In the genomic region with DNA sequence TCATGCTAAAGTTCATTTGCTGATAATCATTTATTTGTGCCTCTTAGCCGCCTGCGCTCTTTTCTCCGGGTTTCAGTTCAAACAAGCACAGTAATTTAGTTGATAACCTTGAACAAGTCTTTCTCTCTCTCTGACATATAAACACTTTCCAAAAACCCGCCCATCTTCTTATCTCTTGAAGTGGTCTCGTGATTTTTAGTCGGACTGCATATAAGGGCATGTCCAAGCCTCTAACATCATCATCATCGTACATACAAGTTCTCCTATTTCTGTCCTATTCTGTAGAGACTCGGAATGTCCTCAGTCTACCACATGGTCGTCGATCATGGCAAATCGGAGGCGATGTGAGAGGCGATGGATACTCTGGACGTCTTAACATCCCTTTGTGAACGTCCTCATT, we compare ENCODE assay signal across 5 worm cellular contexts.
A peak's percentile ranks its signal among the peaks of the same experiment; 100 is the strongest.
TF ChIP-seq lines count a peak whose summit lies in the region.

A gene (plus strand): TSS at position 235 of the 400 bp plus-strand sequence.

TF ChIP-seq in whole organism, L1 larva, 84 proteins besides CTCF, POLR2A, EP300 and RAD21 (continued from another document and continues in another):
- peak in 1 of 2 experiments; percentile 74 for TF ChIP-seq mdl-1 (tag; optimal IDR thresholded peaks at IDR 0.05; lab: Kevin White, UChicago)
- no peak for TF ChIP-seq dsc-1 (tag; optimal IDR thresholded peaks at IDR 0.05; lab: Kevin White, UChicago)
- peak in 5 of 6 experiments; percentile 25 to 88 (median 66) for TF ChIP-seq elt-3 (tag; optimal IDR thresholded peaks at IDR 0.05; lab: Kevin White, UChicago)
- TF ChIP-seq snu-23 (GFP tag; optimal IDR thresholded peaks at IDR 0.05; lab: Kevin White, UChicago), result peak; percentile 57
- peak; percentile 65 for TF ChIP-seq grh-1 (GFP tag; IDR thresholded peaks at IDR 0.05; lab: Robert Waterston, UW)
- no peak for TF ChIP-seq ztf-4 (tag; optimal IDR thresholded peaks at IDR 0.05; lab: Kevin White, UChicago)
- TF ChIP-seq tlp-1 (tag; optimal IDR thresholded peaks at IDR 0.05; lab: Kevin White, UChicago), result no peak
- TF ChIP-seq hlh-4 (tag; optimal IDR thresholded peaks at IDR 0.05; lab: Kevin White, UChicago), result no peak
- TF ChIP-seq isw-1 (GFP tag; IDR thresholded peaks at IDR 0.05; lab: Robert Waterston, UW), result no peak
- no peak for TF ChIP-seq fos-1 (tag; optimal IDR thresholded peaks at IDR 0.05; lab: Kevin White, UChicago)
- no peak for TF ChIP-seq efl-1 (optimal IDR thresholded peaks at IDR 0.05; lab: Kevin White, UChicago)
- TF ChIP-seq efl-1 (GFP tag; optimal IDR thresholded peaks at IDR 0.05 in 1 of 2; lab: Kevin White, UChicago), result peak in 1 of 2 experiments; percentile 71
- TF ChIP-seq zag-1 (tag; optimal IDR thresholded peaks at IDR 0.05; lab: Kevin White, UChicago), result no peak
- no peak for TF ChIP-seq vab-15 (tag; optimal IDR thresholded peaks at IDR 0.05; lab: Kevin White, UChicago)
- peak; percentile 25 for TF ChIP-seq nhr-77 (tag; optimal IDR thresholded peaks at IDR 0.05; lab: Kevin White, UChicago)
- peak; percentile 68 for TF ChIP-seq unc-130 (tag; optimal IDR thresholded peaks at IDR 0.05; lab: Kevin White, UChicago)
- no peak for TF ChIP-seq rnt-1 (tag; optimal IDR thresholded peaks at IDR 0.05; lab: Kevin White, UChicago)
- TF ChIP-seq swsn-7 (tag; optimal IDR thresholded peaks at IDR 0.05; lab: Kevin White, UChicago), result no peak
- TF ChIP-seq nhr-71 (tag; optimal IDR thresholded peaks at IDR 0.05; lab: Kevin White, UChicago), result peak; percentile 75
- TF ChIP-seq pag-3 (tag; optimal IDR thresholded peaks at IDR 0.05; lab: Kevin White, UChicago; ENCODE audit: borderline replicate concordance, insufficient read depth), result no peak
- TF ChIP-seq lin-14 (GFP tag; optimal IDR thresholded peaks at IDR 0.05; lab: Kevin White, UChicago), result peak; percentile 69
- peak; percentile 95 for TF ChIP-seq elt-2 (tag; optimal IDR thresholded peaks at IDR 0.05; lab: Kevin White, UChicago)
- TF ChIP-seq C04F5.9 (tag; optimal IDR thresholded peaks at IDR 0.05; lab: Kevin White, UChicago), result no peak
- TF ChIP-seq nhr-20 (tag; optimal IDR thresholded peaks at IDR 0.05; lab: Kevin White, UChicago), result peak; percentile 76
- peak; percentile 55 for TF ChIP-seq jun-1 (tag; optimal IDR thresholded peaks at IDR 0.05; lab: Kevin White, UChicago)

TF ChIP-seq in whole organism, L2 larva, 48 proteins besides CTCF, POLR2A, EP300 and RAD21 (continued from another document and continues in another):
- no peak for TF ChIP-seq unc-39 (tag; optimal IDR thresholded peaks at IDR 0.05; lab: Kevin White, UChicago)
- TF ChIP-seq zag-1 (tag; optimal IDR thresholded peaks at IDR 0.05; lab: Kevin White, UChicago), result no peak
- no peak for TF ChIP-seq Y55F3AM.14 (GFP tag; optimal IDR thresholded peaks at IDR 0.05; lab: Kevin White, UChicago)
- no peak for TF ChIP-seq elt-1 (tag; optimal IDR thresholded peaks at IDR 0.05; lab: Kevin White, UChicago)
- no peak for TF ChIP-seq unc-55 (GFP tag; optimal IDR thresholded peaks at IDR 0.05; lab: Kevin White, UChicago)
- no peak for TF ChIP-seq nhr-12 (tag; optimal IDR thresholded peaks at IDR 0.05; lab: Kevin White, UChicago)
- TF ChIP-seq ztf-4 (tag; optimal IDR thresholded peaks at IDR 0.05; lab: Kevin White, UChicago), result no peak
- TF ChIP-seq ZK546.5 (tag; optimal IDR thresholded peaks at IDR 0.05; lab: Kevin White, UChicago), result no peak
- TF ChIP-seq egl-27 (tag; optimal IDR thresholded peaks at IDR 0.05; lab: Kevin White, UChicago), result peak; percentile 0
- TF ChIP-seq sem-4 (tag; optimal IDR thresholded peaks at IDR 0.05; lab: Kevin White, UChicago), result no peak
- peak; percentile 78 for TF ChIP-seq fos-1 (tag; optimal IDR thresholded peaks at IDR 0.05; lab: Kevin White, UChicago)
- TF ChIP-seq gmeb-1 (tag; optimal IDR thresholded peaks at IDR 0.05; lab: Kevin White, UChicago), result peak; percentile 70
- TF ChIP-seq snpc-4 (tag; optimal IDR thresholded peaks at IDR 0.05; lab: Kevin White, UChicago), result no peak
- peak; percentile 94 for TF ChIP-seq sma-9 (GFP tag; optimal IDR thresholded peaks at IDR 0.05; lab: Kevin White, UChicago)
- TF ChIP-seq sma-9 (tag; optimal IDR thresholded peaks at IDR 0.05; lab: Kevin White, UChicago), result no peak
- peak in 1 of 2 experiments; percentile 67 for TF ChIP-seq mdl-1 (tag; optimal IDR thresholded peaks at IDR 0.05; lab: Kevin White, UChicago)
- no peak for TF ChIP-seq nhr-10 (tag; optimal IDR thresholded peaks at IDR 0.05; lab: Kevin White, UChicago)
- no peak for TF ChIP-seq unc-62 (GFP tag; optimal IDR thresholded peaks at IDR 0.05; lab: Kevin White, UChicago)
- no peak for TF ChIP-seq peb-1 (tag; optimal IDR thresholded peaks at IDR 0.05; lab: Kevin White, UChicago)
- TF ChIP-seq lin-13 (GFP tag; optimal IDR thresholded peaks at IDR 0.05; lab: Kevin White, UChicago), result no peak
- no peak for TF ChIP-seq nhr-237 (tag; optimal IDR thresholded peaks at IDR 0.05; lab: Kevin White, UChicago)
- peak; percentile 85 for TF ChIP-seq nhr-21 (tag; optimal IDR thresholded peaks at IDR 0.05; lab: Kevin White, UChicago)
- no peak for TF ChIP-seq lin-39 (tag; optimal IDR thresholded peaks at IDR 0.05; lab: Kevin White, UChicago)
- TF ChIP-seq nhr-77 (tag; optimal IDR thresholded peaks at IDR 0.05; lab: Kevin White, UChicago), result peak; percentile 22
- no peak for TF ChIP-seq C34F6.9 (tag; optimal IDR thresholded peaks at IDR 0.05; lab: Kevin White, UChicago)
- no peak for TF ChIP-seq mbf-1 (tag; optimal IDR thresholded peaks at IDR 0.05; lab: Kevin White, UChicago)
- TF ChIP-seq ztf-11 (tag; optimal IDR thresholded peaks at IDR 0.05; lab: Kevin White, UChicago), result no peak
- peak; percentile 12 for TF ChIP-seq skn-1 (tag; optimal IDR thresholded peaks at IDR 0.05; lab: Kevin White, UChicago)

TF ChIP-seq in whole organism, L3 larva, 47 proteins besides CTCF, POLR2A, EP300 and RAD21 (continued from another document):
- TF ChIP-seq lsy-12 (tag; optimal IDR thresholded peaks at IDR 0.05; lab: Kevin White, UChicago) (peak; percentile 32), egl-27 (tag; optimal IDR thresholded peaks at IDR 0.05; lab: Kevin White, UChicago) (peak; percentile 37), ceh-28 (tag; optimal IDR thresholded peaks at IDR 0.05; lab: Kevin White, UChicago) (peak; percentile 22), nfya-1 (tag; optimal IDR thresholded peaks at IDR 0.05; lab: Kevin White, UChicago; ENCODE audit: insufficient read depth) (peak; percentile 16)

TF ChIP-seq in whole organism, L4 larva, 104 proteins besides CTCF, POLR2A, EP300 and RAD21 (continued from another document and continues in another):
- no peak for TF ChIP-seq lir-3 (tag; optimal IDR thresholded peaks at IDR 0.05; lab: Kevin White, UChicago)
- TF ChIP-seq lin-15B (tag; optimal IDR thresholded peaks at IDR 0.05; lab: Kevin White, UChicago), result no peak
- TF ChIP-seq ceh-28 (tag; optimal IDR thresholded peaks at IDR 0.05; lab: Kevin White, UChicago), result no peak
- no peak for TF ChIP-seq Y48G9A.11 (GFP tag; IDR thresholded peaks at IDR 0.05; lab: Robert Waterston, UW)
- TF ChIP-seq arid-1 (GFP tag; conservative IDR thresholded peaks at IDR 0.05; lab: Robert Waterston, UW), result no peak
- no peak for TF ChIP-seq spr-1 (tag; optimal IDR thresholded peaks at IDR 0.05; lab: Kevin White, UChicago)
- TF ChIP-seq zfp-3 (GFP tag; conservative IDR thresholded peaks at IDR 0.05; lab: Robert Waterston, UW), result no peak
- TF ChIP-seq nhr-48 (tag; optimal IDR thresholded peaks at IDR 0.05; lab: Kevin White, UChicago), result peak; percentile 87
- TF ChIP-seq unc-130 (GFP tag; optimal IDR thresholded peaks at IDR 0.05; lab: Kevin White, UChicago), result no peak
- no peak for TF ChIP-seq ceh-62 (tag; optimal IDR thresholded peaks at IDR 0.05; lab: Kevin White, UChicago)
- peak in 1 of 2 experiments; percentile 5 for TF ChIP-seq hif-1 (tag; optimal IDR thresholded peaks at IDR 0.05; lab: Kevin White, UChicago)
- peak in 1 of 2 experiments; percentile 48 for TF ChIP-seq daf-16 (GFP tag; optimal IDR thresholded peaks at IDR 0.05; lab: Kevin White, UChicago)
- peak; percentile 98 for TF ChIP-seq daf-16 (tag; optimal IDR thresholded peaks at IDR 0.05; lab: Kevin White, UChicago)
- no peak for TF ChIP-seq dmd-8 (GFP tag; IDR thresholded peaks at IDR 0.05; lab: Robert Waterston, UW)
- TF ChIP-seq hlh-11 (tag; optimal IDR thresholded peaks at IDR 0.05; lab: Kevin White, UChicago), result peak; percentile 93
- no peak for TF ChIP-seq F44E2.7 (GFP tag; IDR thresholded peaks at IDR 0.05; lab: Robert Waterston, UW)
- no peak for TF ChIP-seq fos-1 (tag; optimal IDR thresholded peaks at IDR 0.05; lab: Kevin White, UChicago)
- no peak for TF ChIP-seq nhr-6 (tag; optimal IDR thresholded peaks at IDR 0.05; lab: Kevin White, UChicago)
- no peak for TF ChIP-seq daf-8 (GFP tag; IDR thresholded peaks at IDR 0.05; lab: Robert Waterston, UW)
- no peak for TF ChIP-seq spr-3 (GFP tag; optimal IDR thresholded peaks at IDR 0.05; lab: Kevin White, UChicago)
- no peak for TF ChIP-seq dpl-1 (GFP tag; optimal IDR thresholded peaks at IDR 0.05; lab: Kevin White, UChicago)
- peak; percentile 1 for TF ChIP-seq lin-13 (GFP tag; optimal IDR thresholded peaks at IDR 0.05; lab: Kevin White, UChicago)
- no peak for TF ChIP-seq sdz-12 (GFP tag; optimal IDR thresholded peaks at IDR 0.05; lab: Kevin White, UChicago)
- no peak for TF ChIP-seq egl-43 (GFP tag; IDR thresholded peaks at IDR 0.05; lab: Robert Waterston, UW)
- TF ChIP-seq pqm-1 (tag; optimal IDR thresholded peaks at IDR 0.05; lab: Kevin White, UChicago), result peak; percentile 97
- TF ChIP-seq vab-7 (GFP tag; IDR thresholded peaks at IDR 0.05; lab: Robert Waterston, UW), result no peak
- TF ChIP-seq aha-1 (tag; lab: Kevin White, UChicago), result peak; percentile 93
- no peak for TF ChIP-seq F37D6.2 (tag; optimal IDR thresholded peaks at IDR 0.05; lab: Kevin White, UChicago)
- no peak for TF ChIP-seq duxl-1 (tag; optimal IDR thresholded peaks at IDR 0.05; lab: Kevin White, UChicago; ENCODE audit: poor library complexity)
- no peak for TF ChIP-seq gei-8 (GFP tag; optimal IDR thresholded peaks at IDR 0.05; lab: Kevin White, UChicago)
- no peak for TF ChIP-seq Y105C5A.15 (GFP tag; IDR thresholded peaks at IDR 0.05; lab: Robert Waterston, UW)
- TF ChIP-seq ceh-82 (tag; optimal IDR thresholded peaks at IDR 0.05; lab: Kevin White, UChicago), result no peak
- no peak for TF ChIP-seq madf-5 (GFP tag; IDR thresholded peaks at IDR 0.05; lab: Robert Waterston, UW)
- TF ChIP-seq dmd-6 (GFP tag; IDR thresholded peaks at IDR 0.05; lab: Robert Waterston, UW), result peak; percentile 94
- peak; percentile 1 for TF ChIP-seq nhr-11 (tag; optimal IDR thresholded peaks at IDR 0.05; lab: Kevin White, UChicago)
- TF ChIP-seq attf-4 (tag; optimal IDR thresholded peaks at IDR 0.05; lab: Kevin White, UChicago), result no peak
- TF ChIP-seq snpc-4 (tag; optimal IDR thresholded peaks at IDR 0.05; lab: Kevin White, UChicago), result no peak
- no peak for TF ChIP-seq ctbp-1 (GFP tag; IDR thresholded peaks at IDR 0.05; lab: Robert Waterston, UW)
- TF ChIP-seq Y5F2A.4 (GFP tag; optimal IDR thresholded peaks at IDR 0.05; lab: Kevin White, UChicago), result no peak
- TF ChIP-seq php-3 (GFP tag; IDR thresholded peaks at IDR 0.05; lab: Robert Waterston, UW), result peak; percentile 27; the same call in 1 of the 2 replicates
- TF ChIP-seq F26F4.8 (GFP tag; conservative IDR thresholded peaks at IDR 0.05; lab: Robert Waterston, UW), result no peak

TF ChIP-seq in whole organism, young adult, 124 proteins besides CTCF, POLR2A, EP300 and RAD21 (continued from another document):
- TF ChIP-seq F55B11.4 (tag; optimal IDR thresholded peaks at IDR 0.05; lab: Kevin White, UChicago; ENCODE audit: borderline replicate concordance, insufficient read depth) (no peak), Y56A3A.18 (GFP tag; IDR thresholded peaks at IDR 0.05; lab: Robert Waterston, UW) (no peak), F33H1.4 (GFP tag; IDR thresholded peaks at IDR 0.05; lab: Robert Waterston, UW) (no peak), ztf-22 (GFP tag; optimal IDR thresholded peaks at IDR 0.05; lab: Kevin White, UChicago) (peak; percentile 76), unc-62 (GFP tag; optimal IDR thresholded peaks at IDR 0.05; lab: Kevin White, UChicago) (no peak), T26A5.8 (tag; optimal IDR thresholded peaks at IDR 0.05; lab: Kevin White, UChicago) (no peak), ceh-58 (GFP tag; IDR thresholded peaks at IDR 0.05; lab: Robert Waterston, UW) (no peak), madf-10 (tag; optimal IDR thresholded peaks at IDR 0.05; lab: Kevin White, UChicago) (peak; percentile 49), egl-44 (GFP tag; IDR thresholded peaks at IDR 0.05; lab: Robert Waterston, UW) (0 out of 2 replicates have a peak, but pooled peaks have one; percentile 40), aptf-3 (GFP tag; IDR thresholded peaks at IDR 0.05; lab: Robert Waterston, UW) (no peak), athp-1 (tag; optimal IDR thresholded peaks at IDR 0.05; lab: Kevin White, UChicago) (no peak), tbp1 (GFP tag; optimal IDR thresholded peaks at IDR 0.05; lab: Kevin White, UChicago) (peak; percentile 49), attf-6 (GFP tag; IDR thresholded peaks at IDR 0.05; lab: Robert Waterston, UW) (no peak), F39B2.1 (GFP tag; IDR thresholded peaks at IDR 0.05; lab: Robert Waterston, UW) (no peak), let-526 (GFP tag; IDR thresholded peaks at IDR 0.05; lab: Robert Waterston, UW) (no peak), F10E7.11 (tag; optimal IDR thresholded peaks at IDR 0.05; lab: Kevin White, UChicago) (no peak), ztf-18 (tag; optimal IDR thresholded peaks at IDR 0.05; lab: Kevin White, UChicago) (peak; percentile 18), ZK185.1 (tag; optimal IDR thresholded peaks at IDR 0.05; lab: Kevin White, UChicago; ENCODE audit: poor library complexity, severe bottlenecking) (peak; percentile 36)
TF ChIP-seq in whole organism, young adult: peak in this region for 17.
